Fruit fly (Drosophila melanogaster) whole organism, embryonic: ENCODE results near the gene Atg12.

Experiments
- CG10959 ChIP-seq: fragments of 200-800 bp; sonication (Bioruptor generic); IDR thresholded peaks from 2 replicates; pipeline ENCODE4 v1.3.6; 2022; ENCODE audit warnings: missing biosample characterization, missing genetic modification characterization
- CG13424 ChIP-seq: fragments of 200-800 bp; sonication (Bioruptor generic); optimal IDR thresholded peaks from 2 replicates; lab custom pipeline; 2019; ENCODE audit warnings: missing biosample characterization, mild to moderate bottlenecking, missing genetic modification characterization, moderate library complexity
- CG15514 ChIP-seq: fragments of 200-800 bp; sonication (Bioruptor generic); optimal IDR thresholded peaks from 3 replicates; lab custom pipeline; 2017; ENCODE audit warnings: missing biosample characterization, missing genetic modification characterization, mild to moderate bottlenecking, moderate library complexity, missing genetic modification reagents
- CG18619 ChIP-seq: fragments of 200-800 bp; sonication (Bioruptor generic); optimal IDR thresholded peaks from 3 replicates; lab custom pipeline; 2017; ENCODE audit warnings: missing biosample characterization, mild to moderate bottlenecking, missing genetic modification characterization
- CG2199 ChIP-seq: fragments of 200-800 bp; sonication (Bioruptor generic); IDR thresholded peaks from 3 replicates; pipeline ENCODE4 v1.3.6; 2022; ENCODE audit warnings: missing biosample characterization, missing genetic modification characterization
- CG2678 ChIP-seq: fragments of 200-800 bp; sonication (Bioruptor generic); optimal IDR thresholded peaks from 3 replicates; lab custom pipeline; 2019; ENCODE audit warnings: missing biosample characterization, mild to moderate bottlenecking, missing genetic modification characterization, moderate library complexity
- CG30020 ChIP-seq: fragments of 200-800 bp; optimal IDR thresholded peaks from 2 replicates; lab custom pipeline; 2019; ENCODE audit warnings: missing biosample characterization, mild to moderate bottlenecking, missing genetic modification characterization, moderate library complexity
- CG30403 ChIP-seq: fragments of 200-800 bp; sonication (Bioruptor generic); optimal IDR thresholded peaks from 3 replicates; lab custom pipeline; 2016; ENCODE audit warnings: missing biosample characterization, missing genetic modification characterization
- CG3163 ChIP-seq: fragments of 200-800 bp; sonication (Bioruptor generic); optimal IDR thresholded peaks from 3 replicates; lab custom pipeline; 2016; ENCODE audit warnings: missing biosample characterization, missing genetic modification characterization
- CG34224 ChIP-seq: fragments of 200-800 bp; sonication (Bioruptor generic); IDR thresholded peaks from 3 replicates; pipeline ENCODE4 v1.3.6; 2022; ENCODE audit warnings: missing biosample characterization, missing genetic modification characterization; ENCODE audit not compliant: partially characterized antibody
- CG34422 ChIP-seq: fragments of 200-800 bp; sonication (Bioruptor generic); IDR thresholded peaks from 3 replicates; pipeline ENCODE4 v1.3.6; 2022; ENCODE audit warnings: missing biosample characterization, missing genetic modification characterization
- CG3726 ChIP-seq: fragments of 200-800 bp; sonication (Bioruptor generic); IDR thresholded peaks from 3 replicates; pipeline ENCODE4, ENCODE4 v1.3.6; 2022; ENCODE audit warnings: missing biosample characterization, missing genetic modification characterization
- CG3995 ChIP-seq: fragments of 200-800 bp; sonication (Bioruptor generic); optimal IDR thresholded peaks from 3 replicates; lab custom pipeline; 2016; ENCODE audit warnings: missing biosample characterization, missing genetic modification characterization
- CG6272 ChIP-seq: fragments of 200-800 bp; sonication (Bioruptor generic); IDR thresholded peaks from 2 replicates; pipeline ENCODE4 v1.3.6; 2022; ENCODE audit warnings: missing biosample characterization, missing genetic modification characterization
- CG7963 ChIP-seq: fragments of 200-800 bp; sonication (Bioruptor generic); IDR thresholded peaks from 3 replicates; pipeline ENCODE4 v1.3.6; 2022; ENCODE audit warnings: missing biosample characterization, missing genetic modification characterization; ENCODE audit not compliant: partially characterized antibody
- CG8478 ChIP-seq: fragments of >200 bp; optimal IDR thresholded peaks from 2 replicates; lab custom pipeline; 2018
- CG9727 ChIP-seq: fragments of 200-800 bp; sonication (Bioruptor generic); optimal IDR thresholded peaks from 3 replicates; lab custom pipeline; 2017; ENCODE audit warnings: missing biosample characterization, mild to moderate bottlenecking, missing genetic modification characterization
- Deaf1 ChIP-seq: fragments of 200-800 bp; optimal IDR thresholded peaks from 3 replicates; lab custom pipeline; 2019; ENCODE audit warnings: missing biosample characterization, mild to moderate bottlenecking, missing genetic modification characterization, moderate library complexity
- Gug ChIP-seq: fragments of 200-800 bp; sonication (Bioruptor generic); IDR thresholded peaks from 4 replicates; pipeline ENCODE4 v1.3.6; 2022; ENCODE audit warnings: missing biosample characterization, missing genetic modification characterization
- Lhr ChIP-seq: fragments of 200-800 bp; sonication (Bioruptor generic); optimal IDR thresholded peaks from 3 replicates; lab custom pipeline; 2017; ENCODE audit warnings: mild to moderate bottlenecking, missing biosample characterization, missing genetic modification reagents, missing genetic modification characterization
- MBD-R2 ChIP-seq: fragments of 200-800 bp; sonication (Bioruptor generic); IDR thresholded peaks from 2 replicates; pipeline ENCODE4 v1.3.6; 2022; ENCODE audit warnings: missing biosample characterization, missing genetic modification characterization
- MTF-1 ChIP-seq: fragments of 200-800 bp; sonication (Bioruptor generic); optimal IDR thresholded peaks from 2 replicates; lab custom pipeline; 2018; ENCODE audit warnings: missing biosample characterization, mild to moderate bottlenecking, missing genetic modification characterization, borderline replicate concordance
- Mad ChIP-seq: fragments of 200-800 bp; sonication (Bioruptor generic); optimal IDR thresholded peaks from 2 replicates; lab custom pipeline; 2016; ENCODE audit warnings: missing biosample characterization, missing genetic modification characterization
- Nf-YA ChIP-seq: fragments of 200-800 bp; sonication (Bioruptor generic); IDR thresholded peaks from 2 replicates; pipeline ENCODE4 v1.3.6; 2022; ENCODE audit warnings: missing biosample characterization, missing genetic modification characterization
- Poxn ChIP-seq: fragments of 200-800 bp; sonication (Bioruptor generic); IDR thresholded peaks from 2 replicates; pipeline ENCODE4 v1.3.6; 2022; ENCODE audit warnings: missing biosample characterization, missing genetic modification characterization
- Ptx1 ChIP-seq: fragments of 200-800 bp; sonication (Bioruptor generic); IDR thresholded peaks from 2 replicates; pipeline ENCODE4 v1.3.6; 2022; ENCODE audit warnings: missing biosample characterization, missing genetic modification characterization
- Sin3A ChIP-seq: fragments of >200 bp; optimal IDR thresholded peaks from 2 replicates; lab custom pipeline; 2018
- Taf1 ChIP-seq: fragments of 200-800 bp; sonication (Bioruptor generic); IDR thresholded peaks from 2 replicates; pipeline ENCODE4 v1.3.6; 2022; ENCODE audit warnings: missing biosample characterization, missing genetic modification characterization
- bbx ChIP-seq: fragments of 200-800 bp; sonication (Bioruptor generic); IDR thresholded peaks from 2 replicates; pipeline ENCODE4 v1.3.6; 2022; ENCODE audit warnings: missing biosample characterization, missing genetic modification characterization; ENCODE audit not compliant: partially characterized antibody
- disco-r ChIP-seq: fragments of 200-800 bp; sonication (Bioruptor generic); optimal IDR thresholded peaks from 2 replicates; lab custom pipeline; 2016; ENCODE audit warnings: missing biosample characterization, missing genetic modification characterization
- ems ChIP-seq: fragments of 200-800 bp; sonication (Bioruptor generic); optimal IDR thresholded peaks from 3 replicates; lab custom pipeline; 2016; ENCODE audit warnings: missing biosample characterization, missing genetic modification characterization
- eve ChIP-seq, 2 experiments: fragments of >200 bp; optimal IDR thresholded peaks; 2 replicates each; lab custom pipeline; 2017; ENCODE audit warnings: missing biosample characterization in 2 of 2, missing genetic modification characterization in 2 of 2
- ewg ChIP-seq: fragments of 200-800 bp; sonication (Bioruptor generic); optimal IDR thresholded peaks from 3 replicates; lab custom pipeline; 2017; ENCODE audit warnings: mild to moderate bottlenecking, missing biosample characterization, missing genetic modification reagents, missing genetic modification characterization
- gcm2 ChIP-seq: fragments of 200-800 bp; sonication (Bioruptor generic); optimal IDR thresholded peaks from 2 replicates; lab custom pipeline; 2016; ENCODE audit warnings: missing biosample characterization, missing genetic modification characterization
- gfzf ChIP-seq: fragments of 200-800 bp; sonication (Bioruptor generic); optimal IDR thresholded peaks from 2 replicates; lab custom pipeline; 2016; ENCODE audit warnings: missing biosample characterization, mild to moderate bottlenecking, missing genetic modification characterization, moderate library complexity
- gro ChIP-seq: fragments of 200-800 bp; sonication (Bioruptor generic); optimal IDR thresholded peaks from 2 replicates; lab custom pipeline; 2016; ENCODE audit warnings: missing biosample characterization, missing genetic modification characterization
- hb ChIP-seq: fragments of 200-800 bp; sonication (Bioruptor generic); IDR thresholded peaks from 3 replicates; pipeline ENCODE4 v1.3.6; 2022; ENCODE audit warnings: missing biosample characterization, missing genetic modification characterization; ENCODE audit not compliant: partially characterized antibody
- hbn ChIP-seq: fragments of 200-800 bp; sonication (Bioruptor generic); IDR thresholded peaks from 2 replicates; pipeline ENCODE4 v1.3.6; 2022; ENCODE audit warnings: missing biosample characterization, missing genetic modification characterization; ENCODE audit not compliant: partially characterized antibody
- hth ChIP-seq: fragments of >200 bp; optimal IDR thresholded peaks from 2 replicates; lab custom pipeline; 2017; ENCODE audit warnings: inconsistent platforms
- jumu ChIP-seq: fragments of 200-800 bp; sonication (Bioruptor generic); optimal IDR thresholded peaks from 3 replicates; lab custom pipeline; 2016; ENCODE audit warnings: missing biosample characterization, missing genetic modification characterization
- oc ChIP-seq: fragments of 200-800 bp; sonication (Bioruptor generic); optimal IDR thresholded peaks from 2 replicates; lab custom pipeline; 2018; ENCODE audit warnings: missing biosample characterization, mild to moderate bottlenecking, missing genetic modification characterization, moderate library complexity
- salm ChIP-seq: fragments of 200-800 bp; sonication (Bioruptor generic); optimal IDR thresholded peaks from 2 replicates; lab custom pipeline; 2018; ENCODE audit warnings: missing biosample characterization, mild to moderate bottlenecking, missing genetic modification characterization
- sc ChIP-seq, 3 experiments: fragments of >200 bp in 2 of 3; fragments of 200-800 bp in 1 of 3; sonication (Bioruptor generic) in 1 of 3; optimal IDR thresholded peaks; 2 replicates in 2 of 3; 3 replicates in 1 of 3; lab custom pipeline; 2017; ENCODE audit warnings: mild to moderate bottlenecking in 1 of 3, missing biosample characterization in 1 of 3, missing genetic modification characterization in 1 of 3, missing genetic modification reagents in 1 of 3
- sisA ChIP-seq: fragments of 200-800 bp; sonication (Bioruptor generic); IDR thresholded peaks from 2 replicates; pipeline ENCODE4 v1.3.6; 2022; ENCODE audit warnings: missing biosample characterization, missing genetic modification characterization
- sug ChIP-seq: fragments of 200-800 bp; optimal IDR thresholded peaks from 2 replicates; lab custom pipeline; 2019; ENCODE audit warnings: missing biosample characterization, mild to moderate bottlenecking, missing genetic modification characterization, moderate library complexity
- tup ChIP-seq: fragments of 200-800 bp; sonication (Bioruptor generic); optimal IDR thresholded peaks from 2 replicates; lab custom pipeline; 2016; ENCODE audit warnings: missing biosample characterization, mild to moderate bottlenecking, missing genetic modification characterization, moderate library complexity
- tx ChIP-seq: fragments of 200-800 bp; sonication (Bioruptor generic); optimal IDR thresholded peaks from 2 replicates; lab custom pipeline; 2016; ENCODE audit warnings: missing biosample characterization, missing genetic modification characterization
- unpg ChIP-seq: fragments of 200-800 bp; sonication (Bioruptor generic); optimal IDR thresholded peaks from 3 replicates; lab custom pipeline; 2018; ENCODE audit warnings: missing biosample characterization, mild to moderate bottlenecking, missing genetic modification characterization, moderate library complexity
- wek ChIP-seq: fragments of 200-800 bp; sonication (Bioruptor generic); optimal IDR thresholded peaks from 3 replicates; lab custom pipeline; 2018; ENCODE audit warnings: missing biosample characterization, mild to moderate bottlenecking, missing genetic modification characterization, moderate library complexity
- zf30C ChIP-seq: fragments of 200-800 bp; sonication (Bioruptor generic); optimal IDR thresholded peaks from 3 replicates; lab custom pipeline; 2018; ENCODE audit warnings: missing biosample characterization, mild to moderate bottlenecking, missing genetic modification characterization

The Atg12 gene

dm6 chr3L:12131918-12132317 is 4.8 kb upstream of the Atg12 start, which contains the start of gene DEF8 (continued):
- TF ChIP-seq Deaf1 (tag; lab: Kevin White, UChicago) (peak; percentile 71), CG2678 (tag; lab: Kevin White, UChicago) (peak; percentile 92), zf30C (GFP tag; lab: Kevin White, UChicago) (peak; percentile 97), Gug (GFP tag; lab: Robert Waterston, UW) (peak; percentile 48; the same call in 1 of the 4 replicates), jumu (GFP tag; lab: Kevin White, UChicago) (peak; percentile 18), CG18619 (GFP tag; lab: Kevin White, UChicago) (peak; percentile 83), disco-r (GFP tag; lab: Kevin White, UChicago) (no peak), CG3163 (GFP tag; lab: Kevin White, UChicago) (peak; percentile 35), CG7963 (GFP tag; lab: Robert Waterston, UW) (no peak), Poxn (no peak), Sin3A (lab: Kevin White, UChicago) (peak; percentile 60), CG15514 (peak; percentile 100), hth (lab: Kevin White, UChicago) (no peak), CG3995 (no peak), salm (tag; lab: Kevin White, UChicago) (peak; percentile 61), tup (GFP tag; lab: Kevin White, UChicago) (peak; percentile 20), wek (no peak), sisA (GFP tag; lab: Robert Waterston, UW) (peak; percentile 78), eve (GFP tag; optimal IDR thresholded peaks at IDR 0.05; lab: Kevin White, UChicago) (no peak), CG2199 (GFP tag; lab: Robert Waterston, UW) (no peak), CG30403 (peak; percentile 77), sug (tag; lab: Kevin White, UChicago) (peak; percentile 68), sc (optimal IDR thresholded peaks at IDR 0.05; lab: Kevin White, UChicago) (no peak), sc (GFP tag; optimal IDR thresholded peaks at IDR 0.05; lab: Kevin White, UChicago) (peak; percentile 65), tx (peak; percentile 29), CG3726 (GFP tag; lab: Robert Waterston, UW) (peak; percentile 49; the same call in 1 of the 3 replicates), oc (tag; lab: Kevin White, UChicago) (peak; percentile 91), hb (GFP tag; lab: Robert Waterston, UW) (no peak), gro (GFP tag; lab: Kevin White, UChicago) (peak; percentile 36), CG34224 (GFP tag; lab: Robert Waterston, UW) (no peak), CG6272 (GFP tag; lab: Robert Waterston, UW) (peak; percentile 54; the same call in 1 of the 2 replicates), CG10959 (GFP tag; lab: Robert Waterston, UW) (peak; percentile 76), MTF-1 (GFP tag; lab: Kevin White, UChicago) (peak; percentile 44), unpg (GFP tag; lab: Kevin White, UChicago) (peak; percentile 88), bbx (GFP tag; lab: Robert Waterston, UW) (0 out of 2 replicates have a peak, but pooled peaks have one; percentile 26), ewg (peak; percentile 64), CG9727 (GFP tag; lab: Kevin White, UChicago) (peak; percentile 88), CG30020 (peak; percentile 69), gcm2 (GFP tag; lab: Kevin White, UChicago) (no peak), ems (no peak), Ptx1 (peak; percentile 88), gfzf (GFP tag; lab: Kevin White, UChicago) (no peak), Mad (GFP tag; lab: Kevin White, UChicago) (peak; percentile 64), CG8478 (no peak), CG34422 (GFP tag; lab: Robert Waterston, UW) (peak; percentile 86), Lhr (GFP tag; lab: Kevin White, UChicago) (peak; percentile 64), Nf-YA (GFP tag; lab: Robert Waterston, UW) (peak; percentile 83), Taf1 (peak; percentile 66; the same call in 1 of the 2 replicates), hbn (GFP tag; lab: Robert Waterston, UW) (no peak), CG13424 (tag; lab: Kevin White, UChicago) (peak; percentile 87), MBD-R2 (GFP tag; lab: Robert Waterston, UW) (peak; percentile 93)
